Worm (Caenorhabditis elegans) whole organism, L4 larva: Measurements from ENCODE around the gene drap-1.

Source experiments
- ama-1 ChIP-seq: fragments of 150-350 bp; optimal IDR thresholded peaks from 2 replicates; lab custom pipeline; 2014; ENCODE audit warnings: inconsistent platforms, mixed read lengths
- hlh-30 ChIP-seq: sonication (generic microtip); optimal IDR thresholded peaks from 2 replicates; lab custom pipeline; 2017; ENCODE audit warnings: antibody characterized with exemption, mild to moderate bottlenecking, missing genetic modification characterization, missing compliant biosample characterization; ENCODE audit not compliant: insufficient read depth
- nhr-25 ChIP-seq: sonication (generic microtip); optimal IDR thresholded peaks from 2 replicates; lab custom pipeline; 2017; ENCODE audit warnings: missing genetic modification characterization, mild to moderate bottlenecking, missing compliant biosample characterization, antibody characterized with exemption, moderate library complexity, borderline replicate concordance; ENCODE audit not compliant: insufficient read depth
- zip-11 ChIP-seq: fragments of 200-800 bp; sonication (Bioruptor generic); IDR thresholded peaks from 2 replicates; pipeline ENCODE4 v1.3.6; 2022; ENCODE audit warnings: missing genetic modification characterization, missing compliant biosample characterization

- no peak for TF ChIP-seq ama-1
- no peak for TF ChIP-seq zip-11
- TF ChIP-seq hlh-30 (tag; lab: Kevin White, UChicago): no peak
- TF ChIP-seq nhr-25: no peak
These were observed 35.7 kb downstream of the drap-1 start for ce11 chrV:9765622-9766021.
